Worm (Caenorhabditis elegans): ENCODE data around the gene lgc-34.

DNA sequence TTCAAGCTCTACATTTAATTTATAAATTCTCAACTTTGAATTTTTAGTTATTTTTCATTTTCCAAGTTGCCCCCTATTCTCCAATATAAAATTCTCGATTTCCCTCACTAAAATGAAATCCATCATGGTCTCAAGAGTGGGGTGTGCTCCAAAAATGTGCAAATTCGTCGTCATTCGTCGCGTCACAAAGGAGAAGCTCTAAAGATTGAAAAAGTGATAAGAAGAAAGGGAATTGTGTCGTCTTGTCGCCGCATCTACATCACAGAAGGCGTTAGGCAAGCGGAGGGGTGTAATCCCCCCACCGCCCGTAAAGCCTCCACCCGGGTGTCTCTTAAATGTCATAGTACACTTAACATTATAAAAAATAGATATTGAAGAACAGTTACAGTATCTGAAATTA, 14.4 kb upstream of the lgc-34 start:
- TF ChIP-seq flt-1 (GFP tag; IDR thresholded peaks at IDR 0.05) (no peak), aly-1 (tag; optimal IDR thresholded peaks at IDR 0.05) (no peak), ceh-36 (tag; optimal IDR thresholded peaks at IDR 0.05) (no peak), ama-1 (optimal IDR thresholded peaks at IDR 0.05) (no peak), hmbx-1 (tag; optimal IDR thresholded peaks at IDR 0.05) (no peak), tbx-11 (GFP tag; IDR thresholded peaks at IDR 0.05) (no peak), tra-4 (tag; optimal IDR thresholded peaks at IDR 0.05) (no peak), scrt-1 (GFP tag; IDR thresholded peaks at IDR 0.05) (no peak), B0310.2 (tag; optimal IDR thresholded peaks at IDR 0.05) (no peak), ceh-13 (GFP tag; optimal IDR thresholded peaks at IDR 0.05) (no peak), hnd-1 (tag; optimal IDR thresholded peaks at IDR 0.05) (no peak), F13C5.2 (tag; optimal IDR thresholded peaks at IDR 0.05) (no peak), pes-1 (GFP tag; IDR thresholded peaks at IDR 0.05) (no peak)

Data from whole organism, early embryonic.